Worm (Caenorhabditis elegans): ENCODE results near the gene C04A11.1.

The C04A11.1 gene

ce11 chrX:13687111-13687512 is 26.8 kb downstream of the C04A11.1 start:
- TF ChIP-seq F39B2.1 (GFP tag; IDR thresholded peaks at IDR 0.05) (no peak), ztf-22 (GFP tag; optimal IDR thresholded peaks at IDR 0.05) (no peak), ceh-100 (GFP tag; IDR thresholded peaks at IDR 0.05) (no peak), gei-17 (GFP tag; optimal IDR thresholded peaks at IDR 0.05) (peak; percentile 22), mcd-1 (GFP tag; IDR thresholded peaks at IDR 0.05) (no peak), B0261.1 (tag; optimal IDR thresholded peaks at IDR 0.05) (peak; percentile 5), rec-8 (tag; optimal IDR thresholded peaks at IDR 0.05) (no peak), C06A6.2 (GFP tag; conservative IDR thresholded peaks at IDR 0.05) (0 out of 2 replicates have a peak, but pooled peaks have one; percentile 27), B0336.3 (GFP tag; IDR thresholded peaks at IDR 0.05) (no peak), nhr-80 (tag; optimal IDR thresholded peaks at IDR 0.05) (peak; percentile 45), attf-6 (GFP tag; IDR thresholded peaks at IDR 0.05) (no peak), rcor-1 (GFP tag; IDR thresholded peaks at IDR 0.05) (peak; percentile 14; the same call in 1 of the 2 replicates), ztf-18 (tag; optimal IDR thresholded peaks at IDR 0.05) (peak; percentile 16), tbp1 (GFP tag; optimal IDR thresholded peaks at IDR 0.05) (peak; percentile 10), lin-54 (GFP tag; optimal IDR thresholded peaks at IDR 0.05) (peak; percentile 3), nhr-27 (tag; optimal IDR thresholded peaks at IDR 0.05) (no peak), chd-7 (tag; optimal IDR thresholded peaks at IDR 0.05) (peak; percentile 40), pbrm-1 (GFP tag; IDR thresholded peaks at IDR 0.05) (peak; percentile 50; the same call in 1 of the 2 replicates), ceh-27 (GFP tag; optimal IDR thresholded peaks at IDR 0.05) (peak; percentile 74), ceh-91 (GFP tag; IDR thresholded peaks at IDR 0.05) (no peak), zfh-2 (GFP tag; conservative IDR thresholded peaks at IDR 0.05) (peak; percentile 91), die-1 (tag; optimal IDR thresholded peaks at IDR 0.05) (no peak), akir-1 (GFP tag; optimal IDR thresholded peaks at IDR 0.05) (no peak), dox-1 (GFP tag; IDR thresholded peaks at IDR 0.05) (peak; percentile 77; the same call in 1 of the 2 replicates), lin-40 (tag; optimal IDR thresholded peaks at IDR 0.05) (peak; percentile 50), T07F8.4 (tag; optimal IDR thresholded peaks at IDR 0.05) (no peak), K12H6.12 (tag; optimal IDR thresholded peaks at IDR 0.05) (peak; percentile 34), K11D2.4 (GFP tag; IDR thresholded peaks at IDR 0.05) (peak; percentile 29; the same call in 1 of the 2 replicates), repo-1 (tag; optimal IDR thresholded peaks at IDR 0.05) (no peak), lsy-27 (tag; optimal IDR thresholded peaks at IDR 0.05; ENCODE audit: borderline replicate concordance, insufficient read depth) (no peak), mxl-1 (tag; optimal IDR thresholded peaks at IDR 0.05) (no peak), hmg-1.2 (GFP tag; IDR thresholded peaks at IDR 0.05) (peak; percentile 91), nfyb-1 (GFP tag; IDR thresholded peaks at IDR 0.05) (peak; percentile 42; the same call in 1 of the 2 replicates), Y53F4B.3 (GFP tag; IDR thresholded peaks at IDR 0.05) (no peak), Y79H2A.3 (GFP tag; conservative IDR thresholded peaks at IDR 0.05) (no peak), sdz-38 (tag; optimal IDR thresholded peaks at IDR 0.05) (no peak), T26A5.8 (tag; optimal IDR thresholded peaks at IDR 0.05) (no peak), egl-44 (GFP tag; IDR thresholded peaks at IDR 0.05) (0 out of 2 replicates have a peak, but pooled peaks have one; percentile 42), bed-1 (GFP tag; IDR thresholded peaks at IDR 0.05) (no peak), nhr-120 (GFP tag; IDR thresholded peaks at IDR 0.05) (no peak), F33H1.4 (GFP tag; IDR thresholded peaks at IDR 0.05) (no peak), mes-4 (tag; optimal IDR thresholded peaks at IDR 0.05) (no peak), ZK185.1 (tag; optimal IDR thresholded peaks at IDR 0.05; ENCODE audit: poor library complexity, severe bottlenecking) (no peak), snpc-4 (GFP tag; optimal IDR thresholded peaks at IDR 0.05) (no peak), snpc-4 (tag; optimal IDR thresholded peaks at IDR 0.05) (peak in 2 of 4 experiments; percentile 3 to 41), fkh-3 (tag; optimal IDR thresholded peaks at IDR 0.05) (no peak), B0035.1 (tag; optimal IDR thresholded peaks at IDR 0.05) (no peak), let-607 (tag; optimal IDR thresholded peaks at IDR 0.05) (peak; percentile 54 to 71)

All from whole organism, young adult.